Worm (Caenorhabditis elegans): ENCODE results near the gene mfsd-6.

The mfsd-6 gene

ce11 chrIII:7570083-7570695 lies 9.0 kb downstream of the mfsd-6 start, which contains the start of gene R13A5.7 (continued):
- TF ChIP-seq hlh-30 (tag; optimal IDR thresholded peaks at IDR 0.05; ENCODE audit: insufficient read depth): peak; percentile 89
- TF ChIP-seq hlh-8 (tag; optimal IDR thresholded peaks at IDR 0.05): no peak
- peak; percentile 86 for TF ChIP-seq ceh-31 (tag; optimal IDR thresholded peaks at IDR 0.05)
- no peak for TF ChIP-seq rnt-1 (tag; optimal IDR thresholded peaks at IDR 0.05)
- TF ChIP-seq madf-2 (tag; optimal IDR thresholded peaks at IDR 0.05): no peak
- TF ChIP-seq unc-86 (tag; optimal IDR thresholded peaks at IDR 0.05): no peak
- TF ChIP-seq ceh-14 (tag; optimal IDR thresholded peaks at IDR 0.05): no peak
- peak; percentile 9 for TF ChIP-seq ref-2 (tag; optimal IDR thresholded peaks at IDR 0.05)
- no peak for TF ChIP-seq ceh-9 (tag; optimal IDR thresholded peaks at IDR 0.05)
- TF ChIP-seq ceh-6 (GFP tag; optimal IDR thresholded peaks at IDR 0.05): no peak
- TF ChIP-seq pha-4 (tag; optimal IDR thresholded peaks at IDR 0.05): no peak
- no peak for TF ChIP-seq C38D4.7 (GFP tag; optimal IDR thresholded peaks at IDR 0.05)
- no peak for TF ChIP-seq T23F11.4 (GFP tag; optimal IDR thresholded peaks at IDR 0.05)
- TF ChIP-seq ceh-18 (tag; optimal IDR thresholded peaks at IDR 0.05): peak; percentile 43
- TF ChIP-seq fkh-10 (GFP tag; optimal IDR thresholded peaks at IDR 0.05): no peak
- TF ChIP-seq F13H6.1 (tag; optimal IDR thresholded peaks at IDR 0.05): peak; percentile 56
- no peak for TF ChIP-seq ceh-30 (tag; optimal IDR thresholded peaks at IDR 0.05)
- no peak for TF ChIP-seq elt-4 (tag; optimal IDR thresholded peaks at IDR 0.05)
- no peak for TF ChIP-seq che-1 (tag; optimal IDR thresholded peaks at IDR 0.05)
- TF ChIP-seq hlh-13 (GFP tag; optimal IDR thresholded peaks at IDR 0.05): no peak
- TF ChIP-seq pax-1 (tag; optimal IDR thresholded peaks at IDR 0.05): no peak
- TF ChIP-seq ama-1 (optimal IDR thresholded peaks at IDR 0.05): no peak
- TF ChIP-seq sox-4 (tag; optimal IDR thresholded peaks at IDR 0.05): no peak
- TF ChIP-seq unc-55 (GFP tag; optimal IDR thresholded peaks at IDR 0.05): peak; percentile 90
- no peak for TF ChIP-seq tbx-7 (tag; optimal IDR thresholded peaks at IDR 0.05)
- TF ChIP-seq pat-9 (tag; optimal IDR thresholded peaks at IDR 0.05): no peak
- no peak for TF ChIP-seq gmeb-2 (tag; optimal IDR thresholded peaks at IDR 0.05)
- no peak for TF ChIP-seq ztf-16 (tag; optimal IDR thresholded peaks at IDR 0.05)
- no peak for TF ChIP-seq lin-11 (tag; optimal IDR thresholded peaks at IDR 0.05)
- no peak for TF ChIP-seq ttx-3 (tag; optimal IDR thresholded peaks at IDR 0.05)
- peak; percentile 78 for TF ChIP-seq ceh-34 (tag; optimal IDR thresholded peaks at IDR 0.05)
- peak; percentile 41 for TF ChIP-seq sdc-2 (tag; optimal IDR thresholded peaks at IDR 0.05)
- TF ChIP-seq nhr-11 (tag; optimal IDR thresholded peaks at IDR 0.05): no peak
- TF ChIP-seq pag-3 (tag; optimal IDR thresholded peaks at IDR 0.05; ENCODE audit: borderline replicate concordance): no peak
- no peak for TF ChIP-seq odd-2 (tag; optimal IDR thresholded peaks at IDR 0.05)

ce11 chrIII:7566098-7566497 lies 13.1 kb downstream of the mfsd-6 start, which contains the start of gene ttr-32:
ttr-32 (plus strand) TSS chrIII:7566411.
- TF ChIP-seq elt-2 (tag; optimal IDR thresholded peaks at IDR 0.05): no peak
- no peak for TF ChIP-seq K09A11.1 (tag; optimal IDR thresholded peaks at IDR 0.05; ENCODE audit: insufficient read depth)
- TF ChIP-seq F13H6.1 (tag; optimal IDR thresholded peaks at IDR 0.05): no peak
- TF ChIP-seq unc-86 (tag; optimal IDR thresholded peaks at IDR 0.05): no peak
- no peak for TF ChIP-seq pat-9 (tag; optimal IDR thresholded peaks at IDR 0.05)
- TF ChIP-seq pax-1 (tag; optimal IDR thresholded peaks at IDR 0.05): no peak
- no peak for TF ChIP-seq madf-2 (tag; optimal IDR thresholded peaks at IDR 0.05)
- no peak for TF ChIP-seq hlh-6 (tag; optimal IDR thresholded peaks at IDR 0.05)
- TF ChIP-seq hlh-13 (GFP tag; optimal IDR thresholded peaks at IDR 0.05): no peak
- no peak for TF ChIP-seq unc-3 (GFP tag; conservative IDR thresholded peaks at IDR 0.05)
- no peak for TF ChIP-seq unc-3 (tag; optimal IDR thresholded peaks at IDR 0.05)
- TF ChIP-seq C08G9.2 (tag; optimal IDR thresholded peaks at IDR 0.05): no peak
- TF ChIP-seq ceh-34 (tag; optimal IDR thresholded peaks at IDR 0.05): no peak
- TF ChIP-seq unc-55 (GFP tag; optimal IDR thresholded peaks at IDR 0.05): no peak
- no peak for TF ChIP-seq tbx-2 (tag; optimal IDR thresholded peaks at IDR 0.05)
- TF ChIP-seq sox-2 (GFP tag; IDR thresholded peaks at IDR 0.05): no peak
- no peak for TF ChIP-seq pha-2 (tag; optimal IDR thresholded peaks at IDR 0.05)
- TF ChIP-seq tbx-7 (tag; optimal IDR thresholded peaks at IDR 0.05): no peak
- no peak for TF ChIP-seq eyg-1 (tag; optimal IDR thresholded peaks at IDR 0.05)

Measured in whole organism, late embryonic.